Worm (Caenorhabditis elegans) whole organism, L4 larva: ENCODE measurements around the gene C33F10.11.

ENCODE experiments used
- T20F7.1 ChIP-seq: fragments of 200-800 bp; sonication (Bioruptor generic); optimal IDR thresholded peaks from 2 replicates; lab custom pipeline; 2018; ENCODE audit warnings: mild to moderate bottlenecking, missing genetic modification characterization, missing compliant biosample characterization
- ZK546.5 ChIP-seq, 2 experiments: sonication (generic microtip); optimal IDR thresholded peaks; 2 replicates each; lab custom pipeline; 2017; ENCODE audit warnings: missing biosample characterization in 2 of 2, missing genetic modification characterization in 2 of 2
- aha-1 ChIP-seq: fragments of 150-350 bp; peaks from one replicate; lab custom pipeline; 2014; ENCODE audit warnings: missing biosample characterization, missing genetic modification characterization
- ama-1 ChIP-seq: fragments of 150-350 bp; optimal IDR thresholded peaks from 2 replicates; lab custom pipeline; 2014; ENCODE audit warnings: inconsistent platforms, mixed read lengths
- arid-1 ChIP-seq: fragments of 200-800 bp; sonication (Bioruptor generic); conservative IDR thresholded peaks from 2 replicates; pipeline ENCODE4 v1.3.6; 2022; ENCODE audit warnings: missing genetic modification reagents, missing genetic modification characterization, missing compliant biosample characterization
- ceh-20 ChIP-seq: fragments of 200-800 bp; sonication (Bioruptor generic); IDR thresholded peaks from 2 replicates; pipeline ENCODE4 v1.3.6; 2022; ENCODE audit warnings: missing genetic modification reagents, missing genetic modification characterization, missing compliant biosample characterization
- ceh-62 ChIP-seq: sonication (generic microtip); optimal IDR thresholded peaks from 2 replicates; lab custom pipeline; 2017; ENCODE audit warnings: missing biosample characterization, missing genetic modification characterization
- ceh-82 ChIP-seq: sonication (generic microtip); optimal IDR thresholded peaks from 2 replicates; lab custom pipeline; 2017; ENCODE audit warnings: missing biosample characterization, missing genetic modification characterization
- ces-1 ChIP-seq: fragments of 150-350 bp; sonication (generic microtip); optimal IDR thresholded peaks from 4 replicates; lab custom pipeline; 2014; ENCODE audit warnings: missing biosample characterization, missing genetic modification reagents, missing genetic modification characterization
- daf-16 ChIP-seq, 3 experiments: sonication (generic microtip); optimal IDR thresholded peaks; 2 replicates each; lab custom pipeline; 2016 to 2017; ENCODE audit warnings: missing genetic modification characterization in 3 of 3, missing genetic modification reagents in 3 of 3, mild to moderate bottlenecking in 2 of 3, missing compliant biosample characterization in 2 of 3, missing biosample characterization in 1 of 3, moderate library complexity in 1 of 3
- dmd-6 ChIP-seq: fragments of 200-800 bp; sonication (Bioruptor generic); IDR thresholded peaks from 2 replicates; pipeline ENCODE4 v1.3.6; 2022; ENCODE audit warnings: missing genetic modification reagents, missing genetic modification characterization, missing compliant biosample characterization
- dmd-8 ChIP-seq: fragments of 200-800 bp; sonication (Bioruptor generic); IDR thresholded peaks from 2 replicates; pipeline ENCODE4 v1.3.6; 2022; ENCODE audit warnings: missing genetic modification characterization, missing compliant biosample characterization
- dpl-1 ChIP-seq: fragments of 150-350 bp; optimal IDR thresholded peaks from 2 replicates; lab custom pipeline; 2014; ENCODE audit warnings: missing biosample characterization, missing genetic modification reagents, missing genetic modification characterization
- egl-27 ChIP-seq: sonication (generic microtip); optimal IDR thresholded peaks from 3 replicates; lab custom pipeline; 2017; ENCODE audit warnings: missing biosample characterization, missing genetic modification reagents, missing genetic modification characterization
- egl-43 ChIP-seq: fragments of 200-800 bp; sonication (Bioruptor generic); IDR thresholded peaks from 2 replicates; pipeline ENCODE4 v1.3.6; 2022; ENCODE audit warnings: missing genetic modification reagents, missing genetic modification characterization, missing compliant biosample characterization
- fkh-10 ChIP-seq: fragments of 150-350 bp; optimal IDR thresholded peaks from 2 replicates; lab custom pipeline; 2014; ENCODE audit warnings: missing biosample characterization, missing genetic modification reagents, missing genetic modification characterization
- fos-1 ChIP-seq: fragments of 150-350 bp; optimal IDR thresholded peaks from 2 replicates; lab custom pipeline; 2014; ENCODE audit warnings: missing biosample characterization, missing genetic modification characterization
- hlh-11 ChIP-seq: fragments of 200-800 bp; sonication (Bioruptor generic); optimal IDR thresholded peaks from 2 replicates; lab custom pipeline; 2018; ENCODE audit warnings: mild to moderate bottlenecking, missing genetic modification characterization, missing compliant biosample characterization
- lin-29 ChIP-seq: fragments of 200-800 bp; sonication (Bioruptor generic); IDR thresholded peaks from 2 replicates; pipeline ENCODE4 v1.3.6; 2022; ENCODE audit warnings: missing genetic modification reagents, missing genetic modification characterization, missing compliant biosample characterization
- lsy-2 ChIP-seq, 2 experiments: fragments of 150-350 bp in 1 of 2; sonication (generic microtip) in 1 of 2; optimal IDR thresholded peaks; 2 replicates each; lab custom pipeline; 2014 to 2017; ENCODE audit warnings: missing biosample characterization in 2 of 2, missing genetic modification characterization in 2 of 2
- madf-5 ChIP-seq, 2 experiments: fragments of 200-800 bp; sonication (Bioruptor generic); IDR thresholded peaks; 2 replicates each; pipeline ENCODE4 v1.3.6; 2022; ENCODE audit warnings: missing compliant biosample characterization in 2 of 2, missing genetic modification characterization in 2 of 2
- mdl-1 ChIP-seq, 2 experiments: fragments of 150-350 bp in 1 of 2; sonication (generic microtip) in 1 of 2; optimal IDR thresholded peaks; 2 replicates each; lab custom pipeline; 2014 to 2017; ENCODE audit warnings: missing biosample characterization in 2 of 2, missing genetic modification characterization in 2 of 2
- mep-1 ChIP-seq: fragments of 150-350 bp; sonication (generic microtip); optimal IDR thresholded peaks from 3 replicates; lab custom pipeline; 2014; ENCODE audit warnings: missing biosample characterization, missing genetic modification characterization
- mes-2 ChIP-seq: sonication (generic microtip); optimal IDR thresholded peaks from 2 replicates; lab custom pipeline; 2016; ENCODE audit warnings: missing genotype, mild to moderate bottlenecking, missing genetic modification characterization, missing compliant biosample characterization; ENCODE audit not compliant: poor library complexity, severe bottlenecking
- nhr-102 ChIP-seq: sonication (generic microtip); optimal IDR thresholded peaks from 2 replicates; lab custom pipeline; 2016; ENCODE audit warnings: mild to moderate bottlenecking, missing genetic modification characterization, moderate library complexity, missing compliant biosample characterization
- nhr-11 ChIP-seq: fragments of 150-350 bp; optimal IDR thresholded peaks from 2 replicates; lab custom pipeline; 2014; ENCODE audit warnings: missing biosample characterization, missing genetic modification characterization
- nhr-111 ChIP-seq: fragments of 200-800 bp; sonication (Bioruptor generic); optimal IDR thresholded peaks from 2 replicates; lab custom pipeline; 2018; ENCODE audit warnings: mild to moderate bottlenecking, missing genetic modification characterization, missing compliant biosample characterization
- nhr-237 ChIP-seq: sonication (generic microtip); optimal IDR thresholded peaks from 2 replicates; lab custom pipeline; 2017; ENCODE audit warnings: missing biosample characterization, missing genetic modification characterization
- nhr-28 ChIP-seq: fragments of 150-350 bp; optimal IDR thresholded peaks from 2 replicates; lab custom pipeline; 2014; ENCODE audit warnings: missing biosample characterization, missing genetic modification characterization
- nhr-48 ChIP-seq: sonication (generic microtip); optimal IDR thresholded peaks from 2 replicates; lab custom pipeline; 2016; ENCODE audit warnings: mild to moderate bottlenecking, missing genetic modification characterization, missing compliant biosample characterization
- nhr-77 ChIP-seq: fragments of 150-350 bp; optimal IDR thresholded peaks from 2 replicates; lab custom pipeline; 2014; ENCODE audit warnings: missing biosample characterization, missing genetic modification characterization
- php-3 ChIP-seq: fragments of 200-800 bp; sonication (Bioruptor generic); IDR thresholded peaks from 2 replicates; pipeline ENCODE4 v1.3.6; 2022; ENCODE audit warnings: missing genetic modification reagents, missing genetic modification characterization, missing compliant biosample characterization
- set-16 ChIP-seq: fragments of 200-800 bp; sonication (Bioruptor generic); IDR thresholded peaks from 2 replicates; pipeline ENCODE4 v1.3.6; 2022; ENCODE audit warnings: missing genetic modification reagents, missing genetic modification characterization, missing compliant biosample characterization
- snpc-1.2 ChIP-seq: fragments of 200-800 bp; sonication (Bioruptor generic); IDR thresholded peaks from 2 replicates; pipeline ENCODE4 v1.3.6; 2022; ENCODE audit warnings: missing genetic modification reagents, missing genetic modification characterization, missing compliant biosample characterization
- snpc-4 ChIP-seq: fragments of 150-350 bp; optimal IDR thresholded peaks from 2 replicates; lab custom pipeline; 2014; ENCODE audit warnings: missing biosample characterization, missing genetic modification characterization
- tag-97 ChIP-seq: fragments of 200-800 bp; sonication (Bioruptor generic); IDR thresholded peaks from 2 replicates; pipeline ENCODE4 v1.3.6; 2022; ENCODE audit warnings: missing genetic modification characterization, missing compliant biosample characterization
- tra-1 ChIP-seq: fragments of 200-800 bp; sonication (Bioruptor generic); IDR thresholded peaks from 2 replicates; pipeline ENCODE4 v1.3.6; 2022; ENCODE audit warnings: missing genetic modification reagents, missing genetic modification characterization, missing compliant biosample characterization
- unc-39 ChIP-seq: sonication (generic microtip); optimal IDR thresholded peaks from 2 replicates; lab custom pipeline; 2017; ENCODE audit warnings: missing biosample characterization, missing genetic modification characterization
- unc-62 ChIP-seq, 3 experiments: fragments of 150-350 bp in 1 of 3; sonication (generic microtip); optimal IDR thresholded peaks in 2 of 3; peaks in 1 of 3; 1 replicate in 1 of 3; 2 replicates in 2 of 3; lab custom pipeline; 2014 to 2017; ENCODE audit warnings: missing biosample characterization in 3 of 3, missing genetic modification characterization in 3 of 3, missing genetic modification reagents in 3 of 3, missing genotype in 1 of 3
- zip-11 ChIP-seq: fragments of 200-800 bp; sonication (Bioruptor generic); IDR thresholded peaks from 2 replicates; pipeline ENCODE4 v1.3.6; 2022; ENCODE audit warnings: missing genetic modification characterization, missing compliant biosample characterization
- ztf-7 ChIP-seq: fragments of 150-350 bp; optimal IDR thresholded peaks from 2 replicates; lab custom pipeline; 2014; ENCODE audit warnings: missing biosample characterization, missing genetic modification characterization

Gene C33F10.11

DNA sequence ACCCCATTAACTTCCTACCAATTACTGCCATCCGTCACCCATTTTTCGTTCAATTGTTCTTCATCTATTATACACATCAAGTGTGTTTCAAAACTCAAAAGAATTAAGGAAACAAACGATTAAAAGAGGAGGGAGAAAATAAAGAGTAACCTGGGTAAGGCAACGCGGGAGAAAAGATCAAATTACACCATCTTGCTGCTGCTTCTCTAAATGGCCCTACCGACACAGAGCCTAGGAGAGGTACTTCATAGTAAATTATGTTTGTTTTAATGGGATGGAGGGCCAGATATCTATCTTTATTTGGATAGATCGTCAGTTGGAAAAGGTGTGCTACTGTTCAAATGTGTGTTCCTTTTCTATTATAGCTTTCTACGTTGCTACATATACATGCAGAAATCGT, 19.3 kb downstream of the C33F10.11 start:
- TF ChIP-seq unc-39 (tag; lab: Kevin White, UChicago) (no peak), aha-1 (tag; lab: Kevin White, UChicago) (no peak), tra-1 (GFP tag; lab: Robert Waterston, UW) (no peak), snpc-1.2 (GFP tag; lab: Robert Waterston, UW) (no peak), ceh-62 (no peak), madf-5 (GFP tag; IDR thresholded peaks at IDR 0.05; lab: Robert Waterston, UW) (no peak), ceh-82 (tag; lab: Kevin White, UChicago) (no peak), lsy-2 (tag; optimal IDR thresholded peaks at IDR 0.05; lab: Kevin White, UChicago) (no peak), nhr-237 (tag; lab: Kevin White, UChicago) (no peak), dmd-6 (GFP tag; lab: Robert Waterston, UW) (no peak), dmd-8 (GFP tag; lab: Robert Waterston, UW) (no peak), nhr-48 (no peak), egl-27 (tag; lab: Kevin White, UChicago) (no peak), nhr-77 (tag; lab: Kevin White, UChicago) (no peak), lin-29 (GFP tag; lab: Robert Waterston, UW) (no peak), T20F7.1 (GFP tag; lab: Kevin White, UChicago) (no peak)

DNA sequence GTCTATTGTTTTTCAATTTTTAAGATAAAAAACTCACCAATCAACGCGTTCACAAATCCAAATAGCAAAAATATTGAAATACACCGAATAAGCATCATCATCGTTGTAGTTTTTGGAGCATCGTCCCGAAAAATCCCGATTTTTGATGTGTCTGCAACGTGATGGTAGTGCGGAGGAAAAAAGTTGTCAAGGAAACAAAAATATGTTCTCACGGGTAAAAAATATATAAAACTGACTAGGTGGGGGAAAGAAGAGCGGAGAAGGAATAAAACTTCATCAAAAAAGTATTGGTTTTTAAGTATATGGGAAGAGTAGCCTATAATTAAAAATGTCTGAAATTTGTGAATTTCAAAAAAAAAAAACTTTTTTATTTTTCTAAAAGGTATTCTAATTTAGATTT, 22.7 kb downstream of the C33F10.11 start, which contains the start of gene rig-6:
TSS of gene rig-6 (minus strand) at position 101 of the 400 bp plus-strand sequence.
- TF ChIP-seq dmd-6 (GFP tag; lab: Robert Waterston, UW): no peak
- TF ChIP-seq tag-97 (GFP tag; lab: Robert Waterston, UW): no peak
- no peak for TF ChIP-seq fkh-10 (GFP tag; lab: Kevin White, UChicago)
- TF ChIP-seq arid-1: no peak
- TF ChIP-seq mep-1 (tag; lab: Kevin White, UChicago): no peak
- no peak for TF ChIP-seq dpl-1 (GFP tag; lab: Kevin White, UChicago)
- no peak for TF ChIP-seq fos-1 (tag; lab: Kevin White, UChicago)
- no peak for TF ChIP-seq snpc-4

DNA sequence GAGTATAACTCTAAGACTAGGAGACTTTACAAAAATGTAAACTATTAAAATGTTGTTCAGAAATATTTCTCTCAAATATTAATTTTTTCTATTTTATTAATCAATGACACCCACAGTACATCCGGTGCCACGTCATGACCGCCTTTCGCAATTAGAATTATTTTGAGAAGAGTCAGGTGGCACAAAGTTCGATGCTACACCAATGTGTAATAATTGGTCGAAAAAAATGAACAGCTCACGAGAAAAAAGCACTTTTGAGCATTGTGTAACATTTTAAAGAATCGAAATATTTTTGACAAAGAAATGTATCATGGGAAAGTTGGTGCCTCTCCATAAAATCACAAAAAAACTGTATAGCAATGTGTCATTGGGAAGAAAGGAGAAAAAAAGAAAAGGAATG, 27.9 kb downstream of the C33F10.11 start:
- TF ChIP-seq daf-16 (GFP tag; optimal IDR thresholded peaks at IDR 0.05; lab: Kevin White, UChicago): peak in 1 of 2 experiments; percentile 18
- no peak for TF ChIP-seq daf-16 (tag; optimal IDR thresholded peaks at IDR 0.05; lab: Kevin White, UChicago)
- no peak for TF ChIP-seq ceh-82 (tag; lab: Kevin White, UChicago)
- TF ChIP-seq, all 104 proteins: peak for 1

DNA sequence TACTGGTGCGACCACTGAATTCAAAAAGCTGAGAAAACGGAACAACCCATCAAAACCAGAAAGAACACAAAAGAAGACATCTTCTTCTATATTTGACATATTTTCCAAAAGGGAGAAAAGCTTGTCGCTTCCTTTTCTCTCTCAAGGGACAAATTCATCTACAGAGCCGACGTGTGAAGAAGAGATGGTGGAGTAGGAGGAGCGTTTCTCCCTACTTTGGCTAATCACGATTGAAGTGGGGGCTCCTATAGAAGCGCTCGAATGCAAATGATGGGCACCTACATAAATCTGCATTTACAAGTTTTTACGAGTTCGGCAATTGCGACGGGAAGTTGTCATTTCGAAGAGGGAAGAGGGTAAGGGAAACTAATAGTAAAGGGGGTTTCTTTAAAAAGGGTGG, 28.4 kb downstream of the C33F10.11 start:
- no peak for TF ChIP-seq fkh-10 (GFP tag; lab: Kevin White, UChicago)
- no peak for TF ChIP-seq nhr-111
- TF ChIP-seq ceh-20: peak; percentile 35; the same call in 1 of the 2 replicates
- peak in 1 of 2 experiments; percentile 16 for TF ChIP-seq lsy-2 (tag; optimal IDR thresholded peaks at IDR 0.05; lab: Kevin White, UChicago)
- TF ChIP-seq unc-62 (GFP tag; optimal IDR thresholded peaks at IDR 0.05 in 1 of 2; lab: Kevin White, UChicago): peak in 1 of 2 experiments; percentile 81
- no peak for TF ChIP-seq unc-62 (tag; optimal IDR thresholded peaks at IDR 0.05; lab: Kevin White, UChicago)

DNA sequence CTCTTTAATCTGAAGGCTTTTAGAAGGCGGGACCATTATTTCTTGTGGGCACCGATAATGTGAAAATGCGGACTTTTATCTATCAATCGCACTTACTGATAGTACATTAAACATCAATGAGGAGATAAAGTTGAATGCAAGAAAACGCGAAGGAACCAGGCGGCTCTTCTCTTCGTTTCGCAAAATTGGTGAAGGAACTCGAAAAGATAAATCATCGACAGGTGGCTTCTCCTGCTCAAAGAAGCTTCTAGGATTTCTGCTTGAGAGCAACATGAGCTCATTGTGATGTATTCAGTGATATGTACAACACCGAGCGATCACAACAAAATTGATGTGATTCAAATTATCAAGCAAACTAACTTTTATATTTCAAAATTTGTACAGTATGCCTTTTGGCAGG, 28.9 kb downstream of the C33F10.11 start:
- peak; percentile 36 for TF ChIP-seq nhr-11 (tag; lab: Kevin White, UChicago)
- no peak for TF ChIP-seq php-3
- no peak for TF ChIP-seq nhr-102 (tag; lab: Kevin White, UChicago)
- peak in 1 of 2 experiments; percentile 58 for TF ChIP-seq daf-16 (GFP tag; optimal IDR thresholded peaks at IDR 0.05; lab: Kevin White, UChicago)
- no peak for TF ChIP-seq daf-16 (tag; optimal IDR thresholded peaks at IDR 0.05; lab: Kevin White, UChicago)

DNA sequence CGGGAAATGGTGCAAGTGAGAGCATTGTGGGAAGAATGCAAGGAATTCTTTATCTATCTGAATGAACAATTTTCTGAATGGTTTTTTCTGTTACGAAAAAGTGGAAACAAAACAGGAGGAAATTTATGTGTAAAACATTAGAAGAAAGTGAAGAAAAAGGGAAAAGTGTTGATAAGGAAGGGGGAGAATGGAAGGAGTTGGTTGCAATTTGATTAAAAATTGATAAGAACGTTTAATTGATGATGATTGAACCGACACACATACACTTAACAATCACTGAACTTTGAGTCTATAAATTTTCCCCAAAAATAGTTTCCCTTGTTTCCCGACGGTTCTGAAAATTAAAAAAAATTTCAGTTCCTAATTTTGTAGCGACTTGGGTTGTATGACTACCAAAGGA, 31.7 kb downstream of the C33F10.11 start:
- no peak for TF ChIP-seq mdl-1 (tag; optimal IDR thresholded peaks at IDR 0.05; lab: Kevin White, UChicago)
- TF ChIP-seq ZK546.5 (tag; optimal IDR thresholded peaks at IDR 0.05; lab: Kevin White, UChicago): no peak
- TF ChIP-seq nhr-28: peak; percentile 66
- peak; percentile 29 for TF ChIP-seq hlh-11
- TF ChIP-seq mes-2 (tag; lab: Kevin White, UChicago): no peak
- TF ChIP-seq ces-1: no peak
- no peak for TF ChIP-seq daf-16 (GFP tag; optimal IDR thresholded peaks at IDR 0.05; lab: Kevin White, UChicago)
- peak; percentile 49 for TF ChIP-seq daf-16 (tag; optimal IDR thresholded peaks at IDR 0.05; lab: Kevin White, UChicago)
- TF ChIP-seq snpc-1.2 (GFP tag; lab: Robert Waterston, UW): no peak
- no peak for TF ChIP-seq egl-43
- TF ChIP-seq php-3: peak; percentile 64; the same call in 1 of the 2 replicates
- TF ChIP-seq mep-1 (tag; lab: Kevin White, UChicago): no peak
- TF ChIP-seq ama-1 (lab: Kevin White, UChicago): no peak
- TF ChIP-seq ztf-7: no peak
- TF ChIP-seq dmd-6 (GFP tag; lab: Robert Waterston, UW): peak; percentile 42; the same call in 1 of the 2 replicates
- no peak for TF ChIP-seq set-16 (GFP tag; lab: Robert Waterston, UW)
- TF ChIP-seq zip-11 (GFP tag; lab: Robert Waterston, UW): no peak
